Worm (Caenorhabditis elegans) whole organism, L3 larva: ENCODE data around the gene aps-1.

Experiments
- R02D3.7 ChIP-seq: fragments of 150-350 bp; optimal IDR thresholded peaks from 2 replicates; lab custom pipeline; 2014; ENCODE audit warnings: missing biosample characterization, missing genetic modification characterization
- ZK546.5 ChIP-seq: sonication (generic microtip); optimal IDR thresholded peaks from 2 replicates; lab custom pipeline; 2017; ENCODE audit warnings: missing biosample characterization, missing genetic modification characterization
- aly-2 ChIP-seq: fragments of 150-350 bp; optimal IDR thresholded peaks from 2 replicates; lab custom pipeline; 2014; ENCODE audit warnings: missing biosample characterization, missing genetic modification characterization
- ama-1 ChIP-seq: fragments of 150-350 bp; optimal IDR thresholded peaks from 2 replicates; lab custom pipeline; 2018
- ceh-16 ChIP-seq: sonication (generic microtip); optimal IDR thresholded peaks from 2 replicates; lab custom pipeline; 2017; ENCODE audit warnings: missing biosample characterization, missing genetic modification characterization
- ceh-82 ChIP-seq: fragments of 150-350 bp; optimal IDR thresholded peaks from 2 replicates; lab custom pipeline; 2014; ENCODE audit warnings: missing biosample characterization, missing genetic modification characterization
- ceh-9 ChIP-seq: sonication (generic microtip); optimal IDR thresholded peaks from 2 replicates; lab custom pipeline; 2018; ENCODE audit warnings: missing biosample characterization, missing genetic modification characterization
- daf-12 ChIP-seq: fragments of 150-350 bp; optimal IDR thresholded peaks from 2 replicates; lab custom pipeline; 2014; ENCODE audit warnings: missing biosample characterization, missing genetic modification reagents, missing genetic modification characterization
- egl-27 ChIP-seq: sonication (generic microtip); optimal IDR thresholded peaks from 4 replicates; lab custom pipeline; 2017; ENCODE audit warnings: missing biosample characterization, missing genetic modification reagents, missing genetic modification characterization
- egl-5 ChIP-seq: fragments of 150-350 bp; optimal IDR thresholded peaks from 2 replicates; lab custom pipeline; 2017; ENCODE audit warnings: missing biosample characterization, missing genetic modification reagents, missing genetic modification characterization, inconsistent platforms
- elt-1 ChIP-seq: fragments of 150-350 bp; optimal IDR thresholded peaks from 2 replicates; lab custom pipeline; 2014; ENCODE audit warnings: missing biosample characterization, missing genetic modification characterization
- elt-2 ChIP-seq: sonication (generic microtip); optimal IDR thresholded peaks from 2 replicates; lab custom pipeline; 2016; ENCODE audit warnings: missing genetic modification reagents, mild to moderate bottlenecking, missing genetic modification characterization, missing compliant biosample characterization
- elt-3 ChIP-seq, 3 experiments: fragments of 150-350 bp in 1 of 3; sonication (generic microtip) in 2 of 3; optimal IDR thresholded peaks; 2 replicates in 2 of 3; 4 replicates in 1 of 3; lab custom pipeline; 2014 to 2017; ENCODE audit warnings: missing biosample characterization in 3 of 3, missing genetic modification characterization in 3 of 3
- fkh-10 ChIP-seq: sonication (generic microtip); optimal IDR thresholded peaks from 2 replicates; lab custom pipeline; 2017; ENCODE audit warnings: missing biosample characterization, missing genetic modification reagents, missing genetic modification characterization
- fkh-2 ChIP-seq: fragments of 150-350 bp; optimal IDR thresholded peaks from 2 replicates; lab custom pipeline; 2014; ENCODE audit warnings: missing biosample characterization, missing genetic modification reagents, missing genetic modification characterization
- fos-1 ChIP-seq: fragments of 150-350 bp; optimal IDR thresholded peaks from 2 replicates; lab custom pipeline; 2014; ENCODE audit warnings: missing biosample characterization, missing genetic modification characterization
- hmg-11 ChIP-seq: sonication (generic microtip); optimal IDR thresholded peaks from 2 replicates; lab custom pipeline; 2016; ENCODE audit warnings: missing genetic modification characterization, missing compliant biosample characterization
- lin-15B ChIP-seq: fragments of 150-350 bp; optimal IDR thresholded peaks from 2 replicates; lab custom pipeline; 2014; ENCODE audit warnings: missing biosample characterization, missing genetic modification characterization
- lin-39 ChIP-seq: fragments of 150-350 bp; optimal IDR thresholded peaks from 2 replicates; lab custom pipeline; 2018; ENCODE audit warnings: missing biosample characterization, missing genetic modification reagents, missing genetic modification characterization
- lsy-12 ChIP-seq: sonication (generic microtip); optimal IDR thresholded peaks from 2 replicates; lab custom pipeline; 2016; ENCODE audit warnings: mild to moderate bottlenecking, missing genetic modification characterization, missing compliant biosample characterization
- mdl-1 ChIP-seq: fragments of 150-350 bp; optimal IDR thresholded peaks from 2 replicates; lab custom pipeline; 2014; ENCODE audit warnings: missing biosample characterization, missing genetic modification characterization
- mml-1 ChIP-seq: fragments of 150-350 bp; sonication (generic microtip); optimal IDR thresholded peaks from 3 replicates; lab custom pipeline; 2014; ENCODE audit warnings: missing biosample characterization, missing genetic modification characterization
- nfya-1 ChIP-seq: sonication (generic microtip); optimal IDR thresholded peaks from 2 replicates; lab custom pipeline; 2017; ENCODE audit warnings: missing genetic modification characterization, mild to moderate bottlenecking, missing compliant biosample characterization, antibody characterized with exemption, moderate library complexity; ENCODE audit not compliant: insufficient read depth
- nhr-11 ChIP-seq: fragments of 150-350 bp; optimal IDR thresholded peaks from 2 replicates; lab custom pipeline; 2014; ENCODE audit warnings: missing biosample characterization, missing genetic modification characterization
- nhr-12 ChIP-seq: fragments of 150-350 bp; optimal IDR thresholded peaks from 2 replicates; lab custom pipeline; 2014; ENCODE audit warnings: missing biosample characterization, missing genetic modification characterization
- nhr-23 ChIP-seq: fragments of 150-350 bp; optimal IDR thresholded peaks from 2 replicates; lab custom pipeline; 2014; ENCODE audit warnings: missing biosample characterization, missing genetic modification reagents, missing genetic modification characterization
- nhr-237 ChIP-seq: fragments of 150-350 bp; optimal IDR thresholded peaks from 2 replicates; lab custom pipeline; 2014; ENCODE audit warnings: missing biosample characterization, missing genetic modification characterization
- nhr-25 ChIP-seq: sonication (generic microtip); optimal IDR thresholded peaks from 2 replicates; lab custom pipeline; 2017; ENCODE audit warnings: missing biosample characterization, missing genetic modification characterization
- nhr-43 ChIP-seq: sonication (generic microtip); optimal IDR thresholded peaks from 2 replicates; lab custom pipeline; 2016; ENCODE audit warnings: mild to moderate bottlenecking, missing genetic modification characterization, missing compliant biosample characterization; ENCODE audit not compliant: poor library complexity, severe bottlenecking
- nhr-76 ChIP-seq: fragments of 150-350 bp; sonication (generic microtip); optimal IDR thresholded peaks from 5 replicates; lab custom pipeline; 2014; ENCODE audit warnings: missing biosample characterization, missing genetic modification characterization
- nhr-77 ChIP-seq: fragments of 150-350 bp; optimal IDR thresholded peaks from 2 replicates; lab custom pipeline; 2014; ENCODE audit warnings: missing biosample characterization, missing genetic modification characterization
- pha-4 ChIP-seq: fragments of 150-350 bp; optimal IDR thresholded peaks from 2 replicates; lab custom pipeline; 2014; ENCODE audit warnings: missing biosample characterization, missing genetic modification reagents, missing genetic modification characterization
- pqm-1 ChIP-seq: fragments of 150-350 bp; optimal IDR thresholded peaks from 2 replicates; lab custom pipeline; 2017; ENCODE audit warnings: missing biosample characterization, missing genetic modification characterization, inconsistent platforms
- skn-1 ChIP-seq: fragments of 150-350 bp; optimal IDR thresholded peaks from 2 replicates; lab custom pipeline; 2014; ENCODE audit warnings: missing biosample characterization, missing genetic modification characterization
- snpc-4 ChIP-seq: fragments of 150-350 bp; optimal IDR thresholded peaks from 2 replicates; lab custom pipeline; 2014; ENCODE audit warnings: missing biosample characterization, missing genetic modification characterization
- tbx-2 ChIP-seq: sonication (generic microtip); optimal IDR thresholded peaks from 2 replicates; lab custom pipeline; 2016; ENCODE audit warnings: mild to moderate bottlenecking, missing genetic modification characterization, missing compliant biosample characterization
- unc-39 ChIP-seq: sonication (generic microtip); optimal IDR thresholded peaks from 4 replicates; lab custom pipeline; 2017; ENCODE audit warnings: missing biosample characterization, missing genetic modification characterization
- unc-62 ChIP-seq: fragments of 150-350 bp; sonication (generic microtip); optimal IDR thresholded peaks from 4 replicates; lab custom pipeline; 2014; ENCODE audit warnings: missing biosample characterization, missing genetic modification reagents, missing genetic modification characterization
- zag-1 ChIP-seq: fragments of 150-350 bp; optimal IDR thresholded peaks from 2 replicates; lab custom pipeline; 2014; ENCODE audit warnings: missing biosample characterization, missing genetic modification characterization
- ztf-11 ChIP-seq: fragments of 150-350 bp; optimal IDR thresholded peaks from 2 replicates; lab custom pipeline; 2014; ENCODE audit warnings: missing biosample characterization, missing genetic modification characterization
- ztf-4 ChIP-seq: fragments of 150-350 bp; optimal IDR thresholded peaks from 2 replicates; lab custom pipeline; 2014; ENCODE audit warnings: missing biosample characterization, missing genetic modification characterization

aps-1 gene

ce11 chrV:6018944-6019450 is 1.2 kb downstream of the aps-1 start, which contains the start of gene picc-1:
Gene picc-1, plus strand, starts transcription at chrV:6018994.
- TF ChIP-seq unc-62 (no peak), mdl-1 (tag; lab: Kevin White, UChicago) (no peak), egl-27 (tag; lab: Kevin White, UChicago) (no peak), aly-2 (peak; percentile 66), elt-3 (tag; optimal IDR thresholded peaks at IDR 0.05; lab: Kevin White, UChicago) (no peak), skn-1 (tag; lab: Kevin White, UChicago) (no peak), ceh-9 (tag; lab: Kevin White, UChicago) (no peak), nhr-43 (tag; lab: Kevin White, UChicago) (peak; percentile 61), pqm-1 (tag; lab: Kevin White, UChicago) (no peak), mml-1 (tag; lab: Kevin White, UChicago) (no peak), daf-12 (tag; lab: Kevin White, UChicago) (no peak), elt-1 (tag; lab: Kevin White, UChicago) (no peak), nhr-25 (tag; lab: Kevin White, UChicago) (no peak), ceh-82 (no peak), nhr-77 (tag; lab: Kevin White, UChicago) (no peak), nhr-76 (tag; lab: Kevin White, UChicago) (no peak), tbx-2 (tag; lab: Kevin White, UChicago) (no peak), hmg-11 (tag; lab: Kevin White, UChicago) (no peak), zag-1 (tag; lab: Kevin White, UChicago) (no peak), ama-1 (lab: Kevin White, UChicago) (peak; percentile 84), elt-2 (tag; lab: Kevin White, UChicago) (peak; percentile 39), ztf-4 (no peak), ZK546.5 (no peak), lsy-12 (tag; lab: Kevin White, UChicago) (no peak), unc-39 (no peak), nfya-1 (no peak)

ce11 chrV:6022076-6022475 is 4.3 kb downstream of the aps-1 start:
- TF ChIP-seq fkh-2 (no peak), nhr-25 (tag; lab: Kevin White, UChicago) (peak; percentile 51), nhr-43 (tag; lab: Kevin White, UChicago) (peak; percentile 13), pqm-1 (tag; lab: Kevin White, UChicago) (no peak), ceh-9 (tag; lab: Kevin White, UChicago) (no peak)

ce11 chrV:6030559-6030975 is 12.8 kb downstream of the aps-1 start:
- TF ChIP-seq nhr-77 (tag; lab: Kevin White, UChicago) (no peak), R02D3.7 (tag; lab: Kevin White, UChicago) (no peak), nhr-11 (no peak), lin-39 (tag; lab: Kevin White, UChicago) (peak; percentile 73), elt-2 (tag; lab: Kevin White, UChicago) (no peak), skn-1 (tag; lab: Kevin White, UChicago) (no peak), ceh-16 (tag; lab: Kevin White, UChicago) (no peak), nhr-12 (no peak), snpc-4 (tag; lab: Kevin White, UChicago) (no peak), zag-1 (tag; lab: Kevin White, UChicago) (no peak), lin-15B (tag; lab: Kevin White, UChicago) (no peak), lsy-12 (tag; lab: Kevin White, UChicago) (no peak), fkh-10 (no peak), nfya-1 (peak; percentile 70), elt-1 (tag; lab: Kevin White, UChicago) (no peak), ztf-4 (no peak), nhr-76 (tag; lab: Kevin White, UChicago) (no peak), ZK546.5 (no peak), aly-2 (no peak), nhr-25 (tag; lab: Kevin White, UChicago) (no peak), ztf-11 (tag; lab: Kevin White, UChicago) (no peak), nhr-237 (tag; lab: Kevin White, UChicago) (no peak), pha-4 (tag; lab: Kevin White, UChicago) (no peak), tbx-2 (tag; lab: Kevin White, UChicago) (peak; percentile 28), unc-62 (peak; percentile 22), ceh-9 (tag; lab: Kevin White, UChicago) (no peak), daf-12 (tag; lab: Kevin White, UChicago) (no peak), mdl-1 (tag; lab: Kevin White, UChicago) (no peak), fos-1 (tag; lab: Kevin White, UChicago) (no peak), nhr-23 (tag; lab: Kevin White, UChicago) (no peak), egl-5 (tag; lab: Kevin White, UChicago) (peak; percentile 27), nhr-43 (tag; lab: Kevin White, UChicago) (no peak)
